Worm (Caenorhabditis elegans) whole organism, L1 larva: ENCODE data around the gene sars-2.

Experiments
- C04F5.9 ChIP-seq: sonication (generic microtip); optimal IDR thresholded peaks from 2 replicates; lab custom pipeline; 2016; ENCODE audit warnings: missing genetic modification characterization, missing compliant biosample characterization
- C34B4.2 ChIP-seq: sonication (generic microtip); optimal IDR thresholded peaks from 2 replicates; lab custom pipeline; 2017; ENCODE audit warnings: mild to moderate bottlenecking, missing genetic modification characterization, missing compliant biosample characterization
- aha-1 ChIP-seq: fragments of 150-350 bp; optimal IDR thresholded peaks from 2 replicates; lab custom pipeline; 2014; ENCODE audit warnings: missing biosample characterization, missing genetic modification characterization
- ama-1 ChIP-seq: fragments of 150-350 bp; optimal IDR thresholded peaks from 2 replicates; lab custom pipeline; 2014
- blmp-1 ChIP-seq: fragments of 150-350 bp; optimal IDR thresholded peaks from 2 replicates; lab custom pipeline; 2014; ENCODE audit warnings: missing biosample characterization, missing genetic modification characterization
- ceh-8 ChIP-seq: fragments of 200-800 bp; sonication (Bioruptor generic); optimal IDR thresholded peaks from 2 replicates; lab custom pipeline; 2018; ENCODE audit warnings: mild to moderate bottlenecking, missing genetic modification characterization, moderate library complexity, missing compliant biosample characterization
- dpl-1 ChIP-seq, 3 experiments: fragments of 150-350 bp in 2 of 3; sonication (generic microtip) in 1 of 3; optimal IDR thresholded peaks; 2 replicates each; lab custom pipeline; 2014 to 2017; ENCODE audit warnings: missing biosample characterization in 3 of 3, missing genetic modification characterization in 3 of 3, missing genetic modification reagents in 3 of 3
- dsc-1 ChIP-seq: sonication (generic microtip); optimal IDR thresholded peaks from 2 replicates; lab custom pipeline; 2016; ENCODE audit warnings: mild to moderate bottlenecking, missing genetic modification characterization, missing compliant biosample characterization
- efl-1 ChIP-seq, 4 experiments: fragments of 150-350 bp; optimal IDR thresholded peaks in 3 of 4; peaks in 1 of 4; 1 replicate in 1 of 4; 2 replicates in 3 of 4; lab custom pipeline; 2014; ENCODE audit warnings: missing biosample characterization in 2 of 4, missing genetic modification characterization in 2 of 4, missing genetic modification reagents in 2 of 4
- fkh-10 ChIP-seq: sonication (generic microtip); optimal IDR thresholded peaks from 2 replicates; lab custom pipeline; 2017; ENCODE audit warnings: missing biosample characterization, missing genetic modification reagents, missing genetic modification characterization
- fos-1 ChIP-seq: fragments of 150-350 bp; optimal IDR thresholded peaks from 2 replicates; lab custom pipeline; 2014; ENCODE audit warnings: missing biosample characterization, missing genetic modification characterization
- hpl-2 ChIP-seq: fragments of 150-350 bp; optimal IDR thresholded peaks from 2 replicates; lab custom pipeline; 2014; ENCODE audit warnings: missing biosample characterization, missing genetic modification reagents, missing genetic modification characterization
- lin-13 ChIP-seq: fragments of 150-350 bp; optimal IDR thresholded peaks from 2 replicates; lab custom pipeline; 2014; ENCODE audit warnings: missing biosample characterization, missing genetic modification reagents, missing genetic modification characterization
- lin-15B ChIP-seq: fragments of 150-350 bp; sonication (generic microtip); optimal IDR thresholded peaks from 3 replicates; lab custom pipeline; 2014; ENCODE audit warnings: missing biosample characterization, missing genetic modification characterization
- lin-35 ChIP-seq, 2 experiments: fragments of 150-350 bp; optimal IDR thresholded peaks; 2 replicates each; lab custom pipeline; 2014; ENCODE audit warnings: missing biosample characterization in 2 of 2, missing genetic modification characterization in 2 of 2, missing genetic modification reagents in 2 of 2
- nhr-11 ChIP-seq: fragments of 150-350 bp; optimal IDR thresholded peaks from 2 replicates; lab custom pipeline; 2014; ENCODE audit warnings: missing biosample characterization, missing genetic modification characterization
- nhr-19 ChIP-seq: fragments of 200-800 bp; sonication (Bioruptor generic); conservative IDR thresholded peaks from 2 replicates; pipeline ENCODE4 v1.3.6; 2022; ENCODE audit warnings: missing genetic modification characterization, missing compliant biosample characterization
- nhr-85 ChIP-seq: sonication (generic microtip); peaks from one replicate; lab custom pipeline; 2016; ENCODE audit warnings: missing genetic modification characterization, inconsistent platforms, missing compliant biosample characterization
- pag-3 ChIP-seq: sonication (generic microtip); optimal IDR thresholded peaks from 2 replicates; lab custom pipeline; 2017; ENCODE audit warnings: missing genetic modification characterization, mild to moderate bottlenecking, missing compliant biosample characterization, antibody characterized with exemption, borderline replicate concordance; ENCODE audit not compliant: insufficient read depth
- pax-3 ChIP-seq: fragments of 200-800 bp; sonication (Bioruptor generic); optimal IDR thresholded peaks from 2 replicates; lab custom pipeline; 2018; ENCODE audit warnings: mild to moderate bottlenecking, missing genetic modification characterization, moderate library complexity, missing compliant biosample characterization
- sptf-1 ChIP-seq: fragments of 150-350 bp; optimal IDR thresholded peaks from 2 replicates; lab custom pipeline; 2014; ENCODE audit warnings: missing biosample characterization, missing genetic modification characterization
- tlp-1 ChIP-seq: fragments of 150-350 bp; optimal IDR thresholded peaks from 2 replicates; lab custom pipeline; 2014; ENCODE audit warnings: missing biosample characterization, missing genetic modification characterization
- unc-130 ChIP-seq: fragments of 150-350 bp; optimal IDR thresholded peaks from 2 replicates; lab custom pipeline; 2017; ENCODE audit warnings: missing biosample characterization, missing genetic modification characterization, inconsistent platforms
- unc-30 ChIP-seq: sonication (generic microtip); optimal IDR thresholded peaks from 2 replicates; lab custom pipeline; 2017; ENCODE audit warnings: missing biosample characterization, missing genetic modification characterization
- unc-86 ChIP-seq: sonication (generic microtip); optimal IDR thresholded peaks from 2 replicates; lab custom pipeline; 2016; ENCODE audit warnings: missing genetic modification characterization, missing compliant biosample characterization
- zag-1 ChIP-seq: fragments of 150-350 bp; optimal IDR thresholded peaks from 2 replicates; lab custom pipeline; 2014; ENCODE audit warnings: missing biosample characterization, missing genetic modification characterization
- zip-4 ChIP-seq: fragments of 200-800 bp; sonication (Bioruptor generic); optimal IDR thresholded peaks from 2 replicates; lab custom pipeline; 2018; ENCODE audit warnings: mild to moderate bottlenecking, missing genetic modification characterization, moderate library complexity, missing compliant biosample characterization

sars-2 gene

DNA sequence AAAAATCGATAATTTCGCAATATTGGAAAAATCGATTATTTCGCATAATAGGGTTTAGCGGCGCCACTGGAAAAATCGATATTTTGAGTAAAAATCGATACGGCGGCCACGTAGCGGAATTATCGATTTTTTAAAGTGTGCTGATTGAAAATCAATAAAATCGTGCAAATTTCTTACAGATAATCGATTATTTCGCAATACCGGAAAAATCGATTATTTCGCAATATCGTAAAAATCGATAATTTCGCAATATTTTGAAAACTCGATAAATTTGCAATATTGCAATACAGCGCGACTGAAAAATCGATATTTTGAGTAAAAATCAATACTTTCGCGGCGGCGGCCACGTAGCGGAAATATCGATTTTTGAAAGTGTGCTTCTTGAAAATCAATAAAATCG lies 39.8 kb upstream of the sars-2 start:
- peak; percentile 18 for TF ChIP-seq zip-4 (GFP tag; lab: Kevin White, UChicago)
- TF ChIP-seq C04F5.9: no peak

ce11 chrIV:4318056-4318455 lies 39.4 kb upstream of the sars-2 start:
- TF ChIP-seq unc-86 (tag; lab: Kevin White, UChicago) (no peak), zip-4 (GFP tag; lab: Kevin White, UChicago) (peak; percentile 65)
- TF ChIP-seq, all 84 proteins: peak for 1

DNA sequence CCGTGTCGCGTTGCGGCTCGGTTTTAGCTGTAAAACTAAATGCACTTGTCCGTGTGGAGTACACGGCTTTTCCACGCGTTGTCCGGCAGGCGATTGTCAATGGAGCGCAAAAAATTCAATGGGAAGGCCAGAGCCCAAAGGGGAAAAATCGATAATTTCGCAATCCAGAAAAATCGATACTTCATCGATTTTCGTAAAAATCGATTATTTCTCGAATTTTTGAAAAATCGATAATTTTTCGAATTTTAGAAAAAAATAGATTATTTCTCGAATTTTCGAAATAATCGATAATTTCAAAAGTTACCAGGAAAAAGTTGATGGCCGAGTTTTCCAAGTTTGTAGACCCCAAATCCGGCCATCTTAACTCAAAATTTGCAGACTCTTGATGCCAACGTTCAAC lies 38.0 kb upstream of the sars-2 start:
- TF ChIP-seq pax-3 (tag; lab: Kevin White, UChicago): no peak
- no peak for TF ChIP-seq efl-1 (optimal IDR thresholded peaks at IDR 0.05; lab: Kevin White, UChicago)
- no peak for TF ChIP-seq efl-1 (GFP tag; optimal IDR thresholded peaks at IDR 0.05 in 1 of 2; lab: Kevin White, UChicago)
- TF ChIP-seq sptf-1 (tag; lab: Kevin White, UChicago): no peak
- TF ChIP-seq zag-1 (tag; lab: Kevin White, UChicago): no peak
- TF ChIP-seq dsc-1 (tag; lab: Kevin White, UChicago): no peak
- no peak for TF ChIP-seq fkh-10 (GFP tag; lab: Kevin White, UChicago)
- no peak for TF ChIP-seq aha-1 (tag; lab: Kevin White, UChicago)
- no peak for TF ChIP-seq nhr-11 (tag; lab: Kevin White, UChicago)
- TF ChIP-seq blmp-1 (tag; lab: Kevin White, UChicago): no peak
- TF ChIP-seq C34B4.2: no peak
- TF ChIP-seq nhr-19: no peak
- no peak for TF ChIP-seq pag-3 (tag; lab: Kevin White, UChicago)
- TF ChIP-seq fos-1 (tag; lab: Kevin White, UChicago): no peak
- no peak for TF ChIP-seq lin-13 (GFP tag; lab: Kevin White, UChicago)
- TF ChIP-seq unc-130 (tag; lab: Kevin White, UChicago): no peak
- TF ChIP-seq tlp-1 (tag; lab: Kevin White, UChicago): no peak
- no peak for TF ChIP-seq unc-30 (tag; lab: Kevin White, UChicago)

DNA sequence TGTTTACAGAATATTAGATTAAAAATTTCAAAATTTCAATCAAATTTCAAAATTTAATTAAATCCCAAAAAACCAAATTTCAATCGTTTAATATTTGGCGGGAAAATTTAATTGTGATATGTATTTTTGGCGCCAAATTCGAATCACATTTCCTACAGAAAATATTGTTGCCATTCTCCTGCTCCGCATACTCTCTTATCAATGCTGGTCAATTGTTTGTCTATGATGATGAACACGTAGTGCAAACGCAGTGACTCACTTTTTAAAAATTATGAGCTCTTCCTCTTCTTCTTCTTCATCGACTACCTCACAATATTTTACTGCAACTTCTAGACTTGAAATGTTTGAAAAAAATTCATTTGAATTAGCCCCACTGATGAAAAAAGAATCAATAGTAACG lies 31.0 kb upstream of the sars-2 start, which contains the start of gene trpl-2:
trpl-2 (plus strand) TSS at position 210 of the 400 bp plus-strand sequence.
- TF ChIP-seq ceh-8 (GFP tag; lab: Kevin White, UChicago): no peak
- peak in 1 of 2 experiments; percentile 31 for TF ChIP-seq lin-35 (GFP tag; optimal IDR thresholded peaks at IDR 0.05; lab: Kevin White, UChicago)
- peak in 1 of 3 experiments; percentile 18 for TF ChIP-seq dpl-1 (GFP tag; optimal IDR thresholded peaks at IDR 0.05; lab: Kevin White, UChicago)

ce11 chrIV:4336139-4336851 lies 21.1 kb upstream of the sars-2 start, which contains the start of the genes W03B1.3 and oac-51:
TSS of gene W03B1.3 (minus strand) at chrIV:4336239.
TSS of gene oac-51 (plus strand) at chrIV:4336801.
- peak; percentile 40 for TF ChIP-seq nhr-85 (tag; lab: Kevin White, UChicago)
- TF ChIP-seq lin-15B (tag; lab: Kevin White, UChicago): no peak
- TF ChIP-seq, all 84 proteins: peak for 1

- TF ChIP-seq nhr-85 (tag; lab: Kevin White, UChicago) (peak; percentile 86), hpl-2 (GFP tag; lab: Kevin White, UChicago) (no peak), efl-1 (optimal IDR thresholded peaks at IDR 0.05; lab: Kevin White, UChicago) (no peak), efl-1 (GFP tag; optimal IDR thresholded peaks at IDR 0.05 in 1 of 2; lab: Kevin White, UChicago) (peak in 1 of 2 experiments; percentile 20)
Measured at ce11 chrIV:4338217-4338616, 19.2 kb upstream of the sars-2 start.

DNA sequence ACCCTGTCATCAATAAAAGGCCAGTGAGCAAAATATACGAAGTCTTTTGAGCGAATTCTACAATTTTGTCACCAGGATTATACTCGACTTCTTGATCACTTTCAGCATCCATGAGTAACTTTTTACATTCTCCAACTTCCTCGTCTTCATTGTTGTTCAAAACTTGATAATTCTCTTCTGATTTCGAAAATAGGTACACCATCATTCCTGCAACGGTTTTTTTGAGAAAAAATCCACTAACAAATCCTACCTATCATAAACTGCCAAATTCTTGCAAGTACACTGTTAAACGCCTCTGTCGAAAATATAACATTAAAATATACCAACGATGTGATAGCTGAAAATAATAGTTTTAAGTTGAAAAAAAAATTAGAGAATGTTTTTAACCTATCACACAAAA lies 12.6 kb upstream of the sars-2 start:
- no peak for TF ChIP-seq efl-1 (optimal IDR thresholded peaks at IDR 0.05; lab: Kevin White, UChicago)
- TF ChIP-seq efl-1 (GFP tag; optimal IDR thresholded peaks at IDR 0.05 in 1 of 2; lab: Kevin White, UChicago): peak in 1 of 2 experiments; percentile 89
- TF ChIP-seq ama-1 (lab: Kevin White, UChicago): no peak
